Fruit fly (Drosophila melanogaster): Measurements from ENCODE around the gene Srrm1.

The Srrm1 gene

dm6 chr3L:13032915-13033282 is 3.7 kb upstream of the Srrm1 start:
- TF ChIP-seq CG4360 (GFP tag; IDR thresholded peaks at IDR 0.05) (peak; percentile 58), tna (GFP tag; IDR thresholded peaks at IDR 0.05; ENCODE audit: partially characterized antibody) (no peak), lola (GFP tag; optimal IDR thresholded peaks at IDR 0.05) (peak in 1 of 3 experiments; percentile 49), Pdp1 (GFP tag; optimal IDR thresholded peaks at IDR 0.05) (peak in 1 of 2 experiments; percentile 62)

dm6 chr3L:13033361-13033760 is 3.3 kb upstream of the Srrm1 start:
- TF ChIP-seq Opbp (GFP tag; IDR thresholded peaks at IDR 0.05; ENCODE audit: partially characterized antibody) = peak; percentile 28; the same call in 1 of the 3 replicates
- TF ChIP-seq sens (GFP tag) = peak; percentile 73
- no peak for TF ChIP-seq fd64A (GFP tag; optimal IDR thresholded peaks at IDR 0.05)
- no peak for TF ChIP-seq CG4282 (GFP tag; optimal IDR thresholded peaks at IDR 0.05)
- peak; percentile 4 for TF ChIP-seq Ets65A (GFP tag)
- TF ChIP-seq CG15696 (tag; optimal IDR thresholded peaks at IDR 0.05) = peak; percentile 23
- TF ChIP-seq Usf (GFP tag; optimal IDR thresholded peaks at IDR 0.05) = no peak
- TF ChIP-seq Xrp1 (GFP tag; IDR thresholded peaks at IDR 0.05) = peak; percentile 22; the same call in 1 of the 2 replicates
- peak; percentile 39 for TF ChIP-seq CG10979 (tag; optimal IDR thresholded peaks at IDR 0.05)
- peak; percentile 89 for TF ChIP-seq Blimp-1 (GFP tag; optimal IDR thresholded peaks at IDR 0.05)
- TF ChIP-seq dmrt11E (tag; optimal IDR thresholded peaks at IDR 0.05) = peak; percentile 4
- TF ChIP-seq ara (GFP tag; IDR thresholded peaks at IDR 0.05) = no peak
- TF ChIP-seq kni (GFP tag; optimal IDR thresholded peaks at IDR 0.05) = peak; percentile 24
- TF ChIP-seq so (GFP tag; IDR thresholded peaks at IDR 0.05) = no peak
- TF ChIP-seq phol (tag; optimal IDR thresholded peaks at IDR 0.05) = peak; percentile 10
- 0 out of 3 replicates have a peak, but pooled peaks have one; percentile 38 for TF ChIP-seq C15 (GFP tag; IDR thresholded peaks at IDR 0.05)
- no peak for TF ChIP-seq Taf1 (GFP tag; IDR thresholded peaks at IDR 0.05)
- TF ChIP-seq dmrt99B (tag; optimal IDR thresholded peaks at IDR 0.05) = no peak
- TF ChIP-seq CG12104 (GFP tag; optimal IDR thresholded peaks at IDR 0.05) = no peak
- no peak for TF ChIP-seq Gsc (GFP tag; IDR thresholded peaks at IDR 0.05)
- no peak for TF ChIP-seq CG2678 (tag; optimal IDR thresholded peaks at IDR 0.05)
- 0 out of 3 replicates have a peak, but pooled peaks have one; percentile 15 for TF ChIP-seq ci (GFP tag; IDR thresholded peaks at IDR 0.05)
- TF ChIP-seq CG18764 (GFP tag; optimal IDR thresholded peaks at IDR 0.05) = peak; percentile 66
- TF ChIP-seq ken (GFP tag; IDR thresholded peaks at IDR 0.05) = 0 out of 3 replicates have a peak, but pooled peaks have one; percentile 8
- TF ChIP-seq Kr (GFP tag; optimal IDR thresholded peaks at IDR 0.05) = no peak
- 0 out of 3 replicates have a peak, but pooled peaks have one; percentile 24 for TF ChIP-seq CG6791 (GFP tag; IDR thresholded peaks at IDR 0.05; ENCODE audit: partially characterized antibody)
- TF ChIP-seq CG14860 (GFP tag; IDR thresholded peaks at IDR 0.05; ENCODE audit: partially characterized antibody) = 0 out of 3 replicates have a peak, but pooled peaks have one; percentile 43
- TF ChIP-seq CG17328 (GFP tag; IDR thresholded peaks at IDR 0.05) = no peak

DNA sequence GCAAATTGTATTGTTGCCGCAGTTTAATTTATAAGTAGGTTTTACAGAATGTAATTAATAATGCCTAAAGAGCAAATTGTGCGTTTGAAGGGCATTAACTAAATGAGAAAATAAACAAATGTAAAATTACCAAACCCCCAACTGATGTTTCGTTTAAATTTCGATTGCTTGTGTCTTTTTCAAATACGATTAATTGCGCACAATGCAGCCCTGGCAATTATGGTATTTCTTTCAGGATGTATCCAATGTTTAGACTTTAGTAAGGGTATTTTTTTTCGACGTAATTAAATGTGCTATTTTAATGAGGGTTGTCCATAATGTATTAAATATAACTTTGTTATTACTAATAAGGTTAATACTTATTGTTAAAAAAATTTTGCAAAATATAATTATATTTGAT is 4.2 kb downstream of the Srrm1 start:
- no peak for TF ChIP-seq CG7963 (GFP tag; IDR thresholded peaks at IDR 0.05; ENCODE audit: partially characterized antibody)
- no peak for TF ChIP-seq Meics (GFP tag; optimal IDR thresholded peaks at IDR 0.05)
- no peak for TF ChIP-seq sisA (GFP tag; IDR thresholded peaks at IDR 0.05)
- no peak for TF ChIP-seq dysf (GFP tag; IDR thresholded peaks at IDR 0.05)
- peak; percentile 12 for TF ChIP-seq gem (tag; optimal IDR thresholded peaks at IDR 0.05)
- TF ChIP-seq CrebB (tag; optimal IDR thresholded peaks at IDR 0.05) = no peak
- TF ChIP-seq gt (GFP tag; IDR thresholded peaks at IDR 0.05) = no peak
- no peak for TF ChIP-seq Pdp1 (GFP tag; optimal IDR thresholded peaks at IDR 0.05)
- TF ChIP-seq CG9797 (GFP tag; optimal IDR thresholded peaks at IDR 0.05) = no peak
- TF ChIP-seq pzg (GFP tag; optimal IDR thresholded peaks at IDR 0.05) = peak; percentile 68
- no peak for TF ChIP-seq scrt (GFP tag; optimal IDR thresholded peaks at IDR 0.05)
- TF ChIP-seq pum (GFP tag; optimal IDR thresholded peaks at IDR 0.05) = no peak
- no peak for TF ChIP-seq CG3726 (GFP tag; IDR thresholded peaks at IDR 0.05)
- TF ChIP-seq CG2202 (tag; optimal IDR thresholded peaks at IDR 0.05) = no peak
- no peak for TF ChIP-seq Mad (GFP tag; optimal IDR thresholded peaks at IDR 0.05)
- TF ChIP-seq CG9437 (GFP tag; optimal IDR thresholded peaks at IDR 0.05) = no peak
- no peak for TF ChIP-seq hb (GFP tag; IDR thresholded peaks at IDR 0.05; ENCODE audit: partially characterized antibody)
- no peak for TF ChIP-seq cg (GFP tag; optimal IDR thresholded peaks at IDR 0.05)
